Fruit fly (Drosophila melanogaster) whole organism, adult: ENCODE measurements around the gene amx.

Experiments used
- CG14711 ChIP-seq: fragments of 200-800 bp; sonication (Bioruptor generic); optimal IDR thresholded peaks from 2 replicates; lab custom pipeline; 2018; ENCODE audit warnings: missing biosample characterization, mild to moderate bottlenecking, missing genetic modification characterization, moderate library complexity
- CG33017 ChIP-seq: fragments of 200-800 bp; sonication (Bioruptor generic); optimal IDR thresholded peaks from 2 replicates; lab custom pipeline; 2018; ENCODE audit warnings: missing biosample characterization, mild to moderate bottlenecking, missing genetic modification characterization, moderate library complexity
- CG7045 ChIP-seq: fragments of 200-800 bp; sonication (Bioruptor generic); optimal IDR thresholded peaks from 2 replicates; lab custom pipeline; 2017; ENCODE audit warnings: missing biosample characterization, mild to moderate bottlenecking, missing genetic modification characterization
- CG7101 ChIP-seq: fragments of 200-800 bp; sonication (Bioruptor generic); optimal IDR thresholded peaks from 2 replicates; lab custom pipeline; 2018; ENCODE audit warnings: missing biosample characterization, mild to moderate bottlenecking, missing genetic modification characterization, moderate library complexity
- Clk ChIP-seq: fragments of 200-800 bp; sonication (Bioruptor generic); optimal IDR thresholded peaks from 2 replicates; lab custom pipeline; 2017; ENCODE audit warnings: missing biosample characterization, missing genetic modification characterization
- Crg-1 ChIP-seq: fragments of 200-800 bp; sonication (Bioruptor generic); optimal IDR thresholded peaks from 2 replicates; lab custom pipeline; 2016; ENCODE audit warnings: missing biosample characterization, missing genetic modification characterization
- Hr96 ChIP-seq: fragments of 200-800 bp; sonication (Bioruptor generic); optimal IDR thresholded peaks from 2 replicates; lab custom pipeline; 2016; ENCODE audit warnings: missing biosample characterization, missing genetic modification characterization
- bab1 ChIP-seq: fragments of 200-800 bp; sonication (Bioruptor generic); optimal IDR thresholded peaks from 3 replicates; lab custom pipeline; 2019; ENCODE audit warnings: missing biosample characterization, mild to moderate bottlenecking, missing genetic modification characterization, moderate library complexity
- kay ChIP-seq: fragments of 200-800 bp; sonication (Bioruptor generic); peaks from one replicate; lab custom pipeline; 2016; ENCODE audit warnings: missing biosample characterization, missing genetic modification characterization, borderline replicate concordance
- ovo ChIP-seq: fragments of 200-800 bp; sonication (Bioruptor generic); optimal IDR thresholded peaks from 2 replicates; lab custom pipeline; 2016; ENCODE audit warnings: missing biosample characterization, missing genetic modification characterization
- pad ChIP-seq: fragments of 200-800 bp; sonication (Bioruptor generic); optimal IDR thresholded peaks from 3 replicates; lab custom pipeline; 2017; ENCODE audit warnings: missing biosample characterization, missing genetic modification characterization, mild to moderate bottlenecking, moderate library complexity, missing genetic modification reagents

DNA sequence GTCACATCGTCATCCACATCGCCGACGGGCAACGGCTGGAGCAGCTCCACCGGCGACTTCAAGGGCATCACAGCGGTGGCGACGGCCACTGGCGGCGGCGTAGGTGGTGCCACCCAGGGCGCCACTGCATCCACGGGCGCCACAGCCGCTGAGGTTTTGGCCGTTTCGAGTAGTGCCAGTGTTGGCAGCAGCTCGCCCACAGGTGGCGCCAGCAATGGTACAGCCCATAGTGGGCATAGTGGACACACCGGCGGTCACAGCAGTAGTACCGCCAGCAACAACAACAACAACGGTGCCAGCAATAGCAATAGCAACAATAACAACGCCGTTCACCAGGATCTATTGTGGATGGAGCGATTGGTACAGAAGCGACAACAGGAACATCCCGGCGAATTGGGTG, 39.2 kb upstream of the amx start:
- TF ChIP-seq pad (GFP tag; lab: Kevin White, UChicago) (no peak), ovo (GFP tag; lab: Kevin White, UChicago) (no peak), kay (no peak), Clk (GFP tag; lab: Kevin White, UChicago) (no peak), bab1 (GFP tag; lab: Kevin White, UChicago) (no peak), CG7101 (tag; lab: Kevin White, UChicago) (no peak), CG33017 (tag; lab: Kevin White, UChicago) (no peak), Crg-1 (GFP tag; lab: Kevin White, UChicago) (no peak), CG14711 (tag; lab: Kevin White, UChicago) (no peak), CG7045 (GFP tag; lab: Kevin White, UChicago) (no peak), Hr96 (no peak)
